Fruit fly (Drosophila melanogaster): Measurements from ENCODE around the gene dpr9.

dpr9 gene

dm6 chr3R:15110135-15110534 lies 33.1 kb upstream of the dpr9 start:
- TF ChIP-seq achi (GFP tag; optimal IDR thresholded peaks at IDR 0.05) (peak; percentile 11), topi (GFP tag; optimal IDR thresholded peaks at IDR 0.05) (no peak), Hr4 (GFP tag; optimal IDR thresholded peaks at IDR 0.05) (peak; percentile 56), CG6792 (GFP tag; optimal IDR thresholded peaks at IDR 0.05) (no peak), CG11762 (GFP tag; optimal IDR thresholded peaks at IDR 0.05; ENCODE audit: insufficient read depth) (no peak), CG3919 (GFP tag; optimal IDR thresholded peaks at IDR 0.05) (peak; percentile 13), CG10669 (GFP tag; optimal IDR thresholded peaks at IDR 0.05) (no peak), lz (GFP tag; optimal IDR thresholded peaks at IDR 0.05) (no peak), net (GFP tag; optimal IDR thresholded peaks at IDR 0.05) (peak; percentile 9), CG8119 (GFP tag; IDR thresholded peaks at IDR 0.05) (peak; percentile 54), dsx (GFP tag; optimal IDR thresholded peaks at IDR 0.05; ENCODE audit: poor library complexity, severe bottlenecking) (no peak), Sox14 (GFP tag; optimal IDR thresholded peaks at IDR 0.05) (no peak), Sox102F (GFP tag; optimal IDR thresholded peaks at IDR 0.05) (no peak), CG7368 (GFP tag; optimal IDR thresholded peaks at IDR 0.05) (no peak), CG3032 (tag; optimal IDR thresholded peaks at IDR 0.05) (peak; percentile 1), CG4318 (GFP tag; optimal IDR thresholded peaks at IDR 0.05) (peak; percentile 23), Eip78C (GFP tag) (peak; percentile 69), Hr39 (GFP tag; optimal IDR thresholded peaks at IDR 0.05) (no peak), CG11902 (GFP tag; optimal IDR thresholded peaks at IDR 0.05) (no peak), fd59A (GFP tag; optimal IDR thresholded peaks at IDR 0.05) (no peak), CG6163 (GFP tag; IDR thresholded peaks at IDR 0.05) (peak; percentile 59; the same call in 2 of the 3 replicates), dac (GFP tag; optimal IDR thresholded peaks at IDR 0.05) (no peak), CG6854 (GFP tag; optimal IDR thresholded peaks at IDR 0.05) (no peak), CG8319 (GFP tag; optimal IDR thresholded peaks at IDR 0.05) (no peak), CG16779 (tag; optimal IDR thresholded peaks at IDR 0.05) (no peak), pdm3 (GFP tag; optimal IDR thresholded peaks at IDR 0.05) (peak; percentile 30), fkh (GFP tag; optimal IDR thresholded peaks at IDR 0.05) (no peak), CG1621 (tag; optimal IDR thresholded peaks at IDR 0.05) (no peak), Sox15 (GFP tag; optimal IDR thresholded peaks at IDR 0.05) (no peak), Met (GFP tag; optimal IDR thresholded peaks at IDR 0.05) (no peak), Lpt (GFP tag; optimal IDR thresholded peaks at IDR 0.05) (no peak), cyc (GFP tag; optimal IDR thresholded peaks at IDR 0.05) (no peak), Ets21C (GFP tag; optimal IDR thresholded peaks at IDR 0.05) (no peak), salr (GFP tag; optimal IDR thresholded peaks at IDR 0.05) (peak in 1 of 2 experiments; percentile 27), svp (GFP tag) (peak; percentile 45), OdsH (GFP tag; optimal IDR thresholded peaks at IDR 0.05) (peak; percentile 21), acj6 (GFP tag; optimal IDR thresholded peaks at IDR 0.05) (peak; percentile 14), vri (GFP tag; optimal IDR thresholded peaks at IDR 0.05) (no peak), CG10631 (GFP tag; optimal IDR thresholded peaks at IDR 0.05) (no peak), Eip93F (GFP tag; optimal IDR thresholded peaks at IDR 0.05) (no peak), CG6808 (GFP tag; optimal IDR thresholded peaks at IDR 0.05) (no peak), CG34406 (GFP tag; optimal IDR thresholded peaks at IDR 0.05) (no peak), CG6276 (GFP tag; optimal IDR thresholded peaks at IDR 0.05) (peak; percentile 34), CG8632 (GFP tag; optimal IDR thresholded peaks at IDR 0.05) (no peak), ss (GFP tag; optimal IDR thresholded peaks at IDR 0.05) (peak in 1 of 2 experiments; percentile 8), Hr38 (GFP tag; optimal IDR thresholded peaks at IDR 0.05) (no peak), Blimp-1 (GFP tag; optimal IDR thresholded peaks at IDR 0.05) (no peak), Ets96B (tag; optimal IDR thresholded peaks at IDR 0.05) (no peak), CG32006 (GFP tag; optimal IDR thresholded peaks at IDR 0.05) (peak; percentile 64), esn (GFP tag; optimal IDR thresholded peaks at IDR 0.05) (no peak), Eip75B (GFP tag; optimal IDR thresholded peaks at IDR 0.05) (no peak), CG31627 (GFP tag; optimal IDR thresholded peaks at IDR 0.05) (no peak), fd85E (GFP tag; optimal IDR thresholded peaks at IDR 0.05) (no peak)

All from whole organism, prepupa.